Worm (Caenorhabditis elegans) whole organism, midembryonic: ENCODE results near the gene str-233.

Source experiments
- T22C8.4 ChIP-seq: fragments of 200-800 bp; sonication (Bioruptor generic); IDR thresholded peaks from 2 replicates; pipeline ENCODE4 v1.3.6; 2022; ENCODE audit warnings: missing genetic modification characterization, missing compliant biosample characterization
- cog-1 ChIP-seq: sonication (generic microtip); optimal IDR thresholded peaks from 2 replicates; lab custom pipeline; 2016; ENCODE audit warnings: missing genetic modification characterization, missing compliant biosample characterization
- flt-1 ChIP-seq: fragments of 200-800 bp; sonication (Bioruptor generic); IDR thresholded peaks from 2 replicates; pipeline ENCODE4 v1.3.6; 2022; ENCODE audit warnings: missing genetic modification characterization, missing compliant biosample characterization
- med-1 ChIP-seq: sonication (generic microtip); optimal IDR thresholded peaks from 2 replicates; lab custom pipeline; 2017; ENCODE audit warnings: missing genetic modification characterization, mild to moderate bottlenecking, missing compliant biosample characterization, antibody characterized with exemption, missing genetic modification reagents; ENCODE audit not compliant: insufficient read depth
- ref-1 ChIP-seq: fragments of 200-800 bp; sonication (Bioruptor generic); conservative IDR thresholded peaks from 2 replicates; pipeline ENCODE4 v1.3.6; 2022; ENCODE audit warnings: missing genetic modification reagents, missing genetic modification characterization, missing compliant biosample characterization
- tab-1 ChIP-seq: fragments of 200-800 bp; sonication (Bioruptor generic); IDR thresholded peaks from 2 replicates; pipeline ENCODE4 v1.3.6; 2022; ENCODE audit warnings: missing genetic modification characterization, missing compliant biosample characterization
- ztf-29 ChIP-seq: fragments of 200-800 bp; sonication (Bioruptor generic); IDR thresholded peaks from 2 replicates; pipeline ENCODE4 v1.3.6; 2022; ENCODE audit warnings: missing genetic modification reagents, missing genetic modification characterization, missing compliant biosample characterization

ce11 chrV:15975845-15976244 is 33.6 kb downstream of the str-233 start, which contains the start of gene clec-232:
- no peak for TF ChIP-seq ref-1 (GFP tag; lab: Robert Waterston, UW)
- no peak for TF ChIP-seq med-1 (GFP tag; lab: Kevin White, UChicago)
- no peak for TF ChIP-seq cog-1 (tag; lab: Kevin White, UChicago)
- no peak for TF ChIP-seq T22C8.4 (GFP tag; lab: Robert Waterston, UW)
- no peak for TF ChIP-seq ztf-29 (GFP tag; lab: Robert Waterston, UW)
- no peak for TF ChIP-seq tab-1 (GFP tag; lab: Robert Waterston, UW)
- no peak for TF ChIP-seq flt-1 (GFP tag; lab: Robert Waterston, UW)
